Fruit fly (Drosophila melanogaster): ENCODE results near the gene CG4935.
A peak's percentile ranks its signal among the peaks of the same experiment; 100 is the strongest.

Gene CG4935

dm6 chr2L:16299466-16300311, 37.7 kb downstream of the CG4935 start, which contains the start of the genes heix and CG17328 (continued):
- TF ChIP-seq CG6654 (GFP tag; optimal IDR thresholded peaks at IDR 0.05) = no peak
- no peak for TF ChIP-seq CG7987 (GFP tag; optimal IDR thresholded peaks at IDR 0.05)
- TF ChIP-seq Mad (GFP tag; optimal IDR thresholded peaks at IDR 0.05) = peak; percentile 69
- no peak for TF ChIP-seq CG5245 (GFP tag; optimal IDR thresholded peaks at IDR 0.05)
- 0 out of 2 replicates have a peak, but pooled peaks have one; percentile 18 for TF ChIP-seq danr (GFP tag; IDR thresholded peaks at IDR 0.05)

dm6 chr2L:16302773-16303279, 40.9 kb downstream of the CG4935 start, which contains the start of gene GMF:
Gene GMF (minus strand): TSS chr2L:16302954.
- no peak for TF ChIP-seq CG13775 (GFP tag; optimal IDR thresholded peaks at IDR 0.05)
- TF ChIP-seq CG31388 (GFP tag; optimal IDR thresholded peaks at IDR 0.05) = no peak
- peak; percentile 1 for TF ChIP-seq gcm (GFP tag; optimal IDR thresholded peaks at IDR 0.05)
- peak; percentile 52 for TF ChIP-seq lab (GFP tag; optimal IDR thresholded peaks at IDR 0.05)
- no peak for TF ChIP-seq ranshi (GFP tag; IDR thresholded peaks at IDR 0.05)
- TF ChIP-seq Med (GFP tag) = peak; percentile 63
- TF ChIP-seq CG15073 (GFP tag; optimal IDR thresholded peaks at IDR 0.05) = no peak
- TF ChIP-seq abd-A (tag; optimal IDR thresholded peaks at IDR 0.05) = no peak
- TF ChIP-seq Ptx1 (GFP tag; IDR thresholded peaks at IDR 0.05) = 0 out of 2 replicates have a peak, but pooled peaks have one; percentile 25
- peak; percentile 40 for TF ChIP-seq unpg (GFP tag; optimal IDR thresholded peaks at IDR 0.05)
- peak; percentile 23 for TF ChIP-seq zfh2 (GFP tag; optimal IDR thresholded peaks at IDR 0.05)
- peak; percentile 6 for TF ChIP-seq twi (tag; optimal IDR thresholded peaks at IDR 0.05)
- TF ChIP-seq da (GFP tag; optimal IDR thresholded peaks at IDR 0.05) = no peak
- TF ChIP-seq grn (GFP tag; optimal IDR thresholded peaks at IDR 0.05) = peak; percentile 50
- TF ChIP-seq Mrtf (GFP tag; IDR thresholded peaks at IDR 0.05) = no peak
- no peak for TF ChIP-seq CG10462 (GFP tag; optimal IDR thresholded peaks at IDR 0.05)
- peak; percentile 78; the same call in 2 of the 3 replicates for TF ChIP-seq CG17361 (GFP tag; IDR thresholded peaks at IDR 0.05)
- no peak for TF ChIP-seq CG6654 (GFP tag; optimal IDR thresholded peaks at IDR 0.05)
- TF ChIP-seq CG15601 (tag; optimal IDR thresholded peaks at IDR 0.05) = peak; percentile 53
- peak; percentile 2 for TF ChIP-seq Fer1 (GFP tag; optimal IDR thresholded peaks at IDR 0.05)
- TF ChIP-seq CG10147 (GFP tag; optimal IDR thresholded peaks at IDR 0.05) = peak; percentile 48
- TF ChIP-seq pan (optimal IDR thresholded peaks at IDR 0.05) = no peak
- peak in 1 of 2 experiments; percentile 27 for TF ChIP-seq pan (GFP tag; optimal IDR thresholded peaks at IDR 0.05 in 1 of 2, IDR thresholded peaks at IDR 0.05 in 1 of 2)
- TF ChIP-seq CG13424 (tag; optimal IDR thresholded peaks at IDR 0.05) = peak; percentile 25
- peak; percentile 6 for TF ChIP-seq salm (tag; optimal IDR thresholded peaks at IDR 0.05)
- TF ChIP-seq zen (tag; optimal IDR thresholded peaks at IDR 0.05) = peak; percentile 62
- TF ChIP-seq onecut (GFP tag; IDR thresholded peaks at IDR 0.05) = no peak
- peak; percentile 60 for TF ChIP-seq CG9797 (GFP tag; optimal IDR thresholded peaks at IDR 0.05)
- TF ChIP-seq Ets65A (GFP tag) = peak; percentile 84
- no peak for TF ChIP-seq org-1 (GFP tag; optimal IDR thresholded peaks at IDR 0.05)
- TF ChIP-seq CG12155 (GFP tag; optimal IDR thresholded peaks at IDR 0.05) = peak; percentile 20
- TF ChIP-seq Lhr (GFP tag; optimal IDR thresholded peaks at IDR 0.05) = peak; percentile 53
- TF ChIP-seq Dp (GFP tag; optimal IDR thresholded peaks at IDR 0.05) = peak; percentile 13
- peak; percentile 6 for TF ChIP-seq PHDP (tag; optimal IDR thresholded peaks at IDR 0.05)
- peak; percentile 64 for TF ChIP-seq CG4617 (GFP tag; optimal IDR thresholded peaks at IDR 0.05; ENCODE audit: borderline replicate concordance)
- TF ChIP-seq CG9437 (GFP tag; optimal IDR thresholded peaks at IDR 0.05) = no peak
- TF ChIP-seq mirr (GFP tag; optimal IDR thresholded peaks at IDR 0.05) = no peak
- peak; percentile 38 for TF ChIP-seq CG17385 (GFP tag; optimal IDR thresholded peaks at IDR 0.05)
- peak; percentile 41 for TF ChIP-seq CG8290 (GFP tag; optimal IDR thresholded peaks at IDR 0.05)
- no peak for TF ChIP-seq CG8290 (tag; optimal IDR thresholded peaks at IDR 0.05)
- TF ChIP-seq ftz-f1 (GFP tag; optimal IDR thresholded peaks at IDR 0.05) = no peak
- TF ChIP-seq Six4 (GFP tag; optimal IDR thresholded peaks at IDR 0.05) = peak; percentile 6
- TF ChIP-seq Meics (GFP tag; optimal IDR thresholded peaks at IDR 0.05) = peak; percentile 39
